Worm (Caenorhabditis elegans) whole organism, L3 larva: ENCODE data around the gene C08E8.1.

Experiments
- ceh-82 ChIP-seq: fragments of 150-350 bp; optimal IDR thresholded peaks from 2 replicates; lab custom pipeline; 2014; ENCODE audit warnings: missing biosample characterization, missing genetic modification characterization
- egl-27 ChIP-seq: sonication (generic microtip); optimal IDR thresholded peaks from 4 replicates; lab custom pipeline; 2017; ENCODE audit warnings: missing biosample characterization, missing genetic modification reagents, missing genetic modification characterization
- elt-1 ChIP-seq: fragments of 150-350 bp; optimal IDR thresholded peaks from 2 replicates; lab custom pipeline; 2014; ENCODE audit warnings: missing biosample characterization, missing genetic modification characterization
- elt-3 ChIP-seq, 3 experiments: fragments of 150-350 bp in 1 of 3; sonication (generic microtip) in 2 of 3; optimal IDR thresholded peaks; 2 replicates in 2 of 3; 4 replicates in 1 of 3; lab custom pipeline; 2014 to 2017; ENCODE audit warnings: missing biosample characterization in 3 of 3, missing genetic modification characterization in 3 of 3
- lin-15B ChIP-seq: fragments of 150-350 bp; optimal IDR thresholded peaks from 2 replicates; lab custom pipeline; 2014; ENCODE audit warnings: missing biosample characterization, missing genetic modification characterization
- lin-39 ChIP-seq: fragments of 150-350 bp; optimal IDR thresholded peaks from 2 replicates; lab custom pipeline; 2018; ENCODE audit warnings: missing biosample characterization, missing genetic modification reagents, missing genetic modification characterization
- nhr-237 ChIP-seq: fragments of 150-350 bp; optimal IDR thresholded peaks from 2 replicates; lab custom pipeline; 2014; ENCODE audit warnings: missing biosample characterization, missing genetic modification characterization
- nhr-67 ChIP-seq: fragments of 150-350 bp; optimal IDR thresholded peaks from 2 replicates; lab custom pipeline; 2014; ENCODE audit warnings: missing biosample characterization, missing genetic modification characterization
- pqm-1 ChIP-seq: fragments of 150-350 bp; optimal IDR thresholded peaks from 2 replicates; lab custom pipeline; 2017; ENCODE audit warnings: missing biosample characterization, missing genetic modification characterization, inconsistent platforms
- snpc-4 ChIP-seq: fragments of 150-350 bp; optimal IDR thresholded peaks from 2 replicates; lab custom pipeline; 2014; ENCODE audit warnings: missing biosample characterization, missing genetic modification characterization
- unc-62 ChIP-seq: fragments of 150-350 bp; sonication (generic microtip); optimal IDR thresholded peaks from 4 replicates; lab custom pipeline; 2014; ENCODE audit warnings: missing biosample characterization, missing genetic modification reagents, missing genetic modification characterization
- zag-1 ChIP-seq: fragments of 150-350 bp; optimal IDR thresholded peaks from 2 replicates; lab custom pipeline; 2014; ENCODE audit warnings: missing biosample characterization, missing genetic modification characterization

- TF ChIP-seq lin-39 (tag; lab: Kevin White, UChicago) (no peak), ceh-82 (tag; lab: Kevin White, UChicago) (no peak), elt-3 (tag; optimal IDR thresholded peaks at IDR 0.05; lab: Kevin White, UChicago) (no peak), nhr-67 (no peak), nhr-237 (tag; lab: Kevin White, UChicago) (no peak), snpc-4 (tag; lab: Kevin White, UChicago) (no peak), zag-1 (tag; lab: Kevin White, UChicago) (no peak), elt-1 (tag; lab: Kevin White, UChicago) (no peak), pqm-1 (tag; lab: Kevin White, UChicago) (no peak), lin-15B (no peak), egl-27 (tag; lab: Kevin White, UChicago) (no peak), unc-62 (GFP tag; lab: Kevin White, UChicago) (no peak)
Measured at ce11 chrV:18402743-18403142, 40.4 kb upstream of the C08E8.1 start.
